ENCODE assay signal across 2 fruit fly cellular contexts in genomic region chr2L:12719712-12720429, dm6.
TF ChIP-seq lines count a peak whose summit lies in the region.

No protein-coding gene starts in this region.

TF ChIP-seq in whole organism, embryonic, 481 proteins besides CTCF, POLR2A, EP300 and RAD21 (continued from another document):
- TF ChIP-seq MBD-R2 (GFP tag; IDR thresholded peaks at IDR 0.05; lab: Robert Waterston, UW) (no peak), CG1602 (GFP tag; optimal IDR thresholded peaks at IDR 0.05; lab: Kevin White, UChicago) (no peak), CG5245 (GFP tag; optimal IDR thresholded peaks at IDR 0.05; lab: Kevin White, UChicago) (no peak), Mad (GFP tag; optimal IDR thresholded peaks at IDR 0.05; lab: Kevin White, UChicago) (no peak), exex (tag; optimal IDR thresholded peaks at IDR 0.05; lab: Kevin White, UChicago) (peak; percentile 64), CG6813 (GFP tag; optimal IDR thresholded peaks at IDR 0.05; lab: Kevin White, UChicago) (no peak), sens (GFP tag; lab: Kevin White, UChicago) (peak; percentile 69), ATbp (GFP tag; optimal IDR thresholded peaks at IDR 0.05; lab: Kevin White, UChicago) (no peak), unc-4 (GFP tag; IDR thresholded peaks at IDR 0.05; lab: Robert Waterston, UW; ENCODE audit: partially characterized antibody) (no peak), HLH54F (GFP tag; optimal IDR thresholded peaks at IDR 0.05; lab: Kevin White, UChicago) (no peak), MESR4 (GFP tag; optimal IDR thresholded peaks at IDR 0.05; lab: Kevin White, UChicago) (no peak), CG31224 (GFP tag; IDR thresholded peaks at IDR 0.05; lab: Robert Waterston, UW) (peak; percentile 57), danr (GFP tag; IDR thresholded peaks at IDR 0.05; lab: Robert Waterston, UW) (no peak), CG8290 (GFP tag; optimal IDR thresholded peaks at IDR 0.05; lab: Kevin White, UChicago) (no peak), CG8290 (tag; optimal IDR thresholded peaks at IDR 0.05; lab: Kevin White, UChicago) (peak in 1 of 2 experiments; percentile 22), Pdp1 (GFP tag; optimal IDR thresholded peaks at IDR 0.05; lab: Kevin White, UChicago) (peak in 1 of 2 experiments; percentile 89), HmgZ (tag; optimal IDR thresholded peaks at IDR 0.05; lab: Kevin White, UChicago) (no peak), nom (GFP tag; optimal IDR thresholded peaks at IDR 0.05; lab: Kevin White, UChicago) (peak; percentile 23), crol (GFP tag; IDR thresholded peaks at IDR 0.05; lab: Robert Waterston, UW) (no peak), CG17328 (GFP tag; IDR thresholded peaks at IDR 0.05; lab: Robert Waterston, UW) (no peak), ftz-f1 (GFP tag; optimal IDR thresholded peaks at IDR 0.05; lab: Kevin White, UChicago) (peak; percentile 9), so (GFP tag; IDR thresholded peaks at IDR 0.05; lab: Robert Waterston, UW) (no peak), kah (GFP tag; optimal IDR thresholded peaks at IDR 0.05; lab: Kevin White, UChicago) (no peak)
TF ChIP-seq in whole organism, embryonic: peak in this region for 13.

TF ChIP-seq in whole organism, prepupa, 60 proteins besides CTCF, POLR2A, EP300 and RAD21 (continued from another document):
- no peak for TF ChIP-seq CG8319 (GFP tag; optimal IDR thresholded peaks at IDR 0.05; lab: Kevin White, UChicago)
- peak; percentile 95 for TF ChIP-seq svp (GFP tag; lab: Kevin White, UChicago)
- TF ChIP-seq eg (GFP tag; IDR thresholded peaks at IDR 0.05; lab: Robert Waterston, UW) = 0 out of 3 replicates have a peak, but pooled peaks have one; percentile 27
- no peak for TF ChIP-seq ss (GFP tag; optimal IDR thresholded peaks at IDR 0.05; lab: Kevin White, UChicago)
TF ChIP-seq in whole organism, prepupa: peak in this region for 9.
